Fruit fly (Drosophila melanogaster) whole organism, embryonic: Measurements from ENCODE around the gene Dph3.

Experiments used
- CG15696 ChIP-seq: fragments of 200-800 bp; sonication (Bioruptor generic); optimal IDR thresholded peaks from 2 replicates; lab custom pipeline; 2019; ENCODE audit warnings: missing biosample characterization, mild to moderate bottlenecking, missing genetic modification characterization, moderate library complexity
- luna ChIP-seq: fragments of 200-800 bp; sonication (Bioruptor generic); optimal IDR thresholded peaks from 2 replicates; lab custom pipeline; 2016; ENCODE audit warnings: missing biosample characterization, missing genetic modification characterization
- slou ChIP-seq: fragments of 200-800 bp; sonication (Bioruptor generic); optimal IDR thresholded peaks from 3 replicates; lab custom pipeline; 2016; ENCODE audit warnings: missing biosample characterization, missing genetic modification characterization

dm6 chr3R:11231705-11232261, at the start of gene Dph3, which contains the start of gene CG17187:
- TF ChIP-seq slou (GFP tag; lab: Kevin White, UChicago) (no peak), CG15696 (no peak), luna (GFP tag; lab: Kevin White, UChicago) (no peak)
